Worm (Caenorhabditis elegans): ENCODE data around the gene irld-8.
A peak's percentile ranks its signal among the peaks of the same experiment; 100 is the strongest.

Gene irld-8

ce11 chrIV:8133536-8133935 lies 18.0 kb downstream of the irld-8 start, which contains the start of gene sph-1 (continued):
- TF ChIP-seq let-607 (tag; optimal IDR thresholded peaks at IDR 0.05) = no peak
- TF ChIP-seq lin-26 (GFP tag; IDR thresholded peaks at IDR 0.05) = 0 out of 2 replicates have a peak, but pooled peaks have one; percentile 15
- no peak for TF ChIP-seq pha-4 (tag; optimal IDR thresholded peaks at IDR 0.05)
- no peak for TF ChIP-seq Y53G8AR.9 (GFP tag; conservative IDR thresholded peaks at IDR 0.05)
- TF ChIP-seq sea-2 (GFP tag; IDR thresholded peaks at IDR 0.05) = no peak

DNA sequence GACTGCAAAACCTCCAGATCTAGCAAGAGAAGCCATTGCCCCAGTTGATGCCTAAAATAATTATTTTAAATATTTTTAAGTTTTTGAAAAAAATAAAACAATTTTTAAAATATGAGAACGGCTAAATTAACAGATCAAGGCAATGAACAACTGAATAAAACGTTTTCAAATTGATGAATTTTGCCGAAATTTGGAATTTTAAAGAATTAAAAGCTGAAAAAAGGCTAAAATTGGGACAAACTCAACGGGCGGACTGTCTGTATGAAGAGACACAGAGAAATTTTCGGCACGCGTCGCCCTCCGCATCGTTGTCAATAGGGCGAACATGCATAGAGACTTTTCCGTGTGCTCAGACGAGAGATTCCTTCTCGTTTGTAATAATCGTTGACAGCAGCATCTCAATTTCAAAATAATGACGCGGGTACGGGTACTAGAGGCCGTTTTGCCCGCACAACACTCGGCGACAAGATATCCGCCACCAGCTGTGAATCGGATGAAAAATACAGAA lies 20.5 kb downstream of the irld-8 start, which contains the start of the genes isp-1 and islo-1:
TSS of gene isp-1 (minus strand) at position 51 of the 508 bp plus-strand sequence.
TSS of gene islo-1 (plus strand) at position 385 of the 508 bp plus-strand sequence.
- TF ChIP-seq nhr-179 (tag; optimal IDR thresholded peaks at IDR 0.05) (no peak), snpc-4 (GFP tag; optimal IDR thresholded peaks at IDR 0.05) (no peak), snpc-4 (tag; optimal IDR thresholded peaks at IDR 0.05) (peak in 2 of 4 experiments; percentile 46 to 53), Y56A3A.18 (GFP tag; IDR thresholded peaks at IDR 0.05) (no peak), ZK185.1 (tag; optimal IDR thresholded peaks at IDR 0.05; ENCODE audit: poor library complexity, severe bottlenecking) (no peak), xnd-1 (tag; optimal IDR thresholded peaks at IDR 0.05) (no peak), F33H1.4 (GFP tag; IDR thresholded peaks at IDR 0.05) (peak; percentile 13; the same call in 1 of the 2 replicates), lin-54 (GFP tag; optimal IDR thresholded peaks at IDR 0.05) (no peak), nhr-27 (tag; optimal IDR thresholded peaks at IDR 0.05) (no peak), D2030.7 (GFP tag; IDR thresholded peaks at IDR 0.05) (peak; percentile 33; the same call in 1 of the 2 replicates), attf-5 (GFP tag; optimal IDR thresholded peaks at IDR 0.05) (peak; percentile 82), hlh-12 (tag; optimal IDR thresholded peaks at IDR 0.05) (no peak), B0035.1 (tag; optimal IDR thresholded peaks at IDR 0.05) (no peak), hmg-1.2 (GFP tag; IDR thresholded peaks at IDR 0.05) (peak; percentile 38; the same call in 1 of the 2 replicates), aptf-3 (GFP tag; IDR thresholded peaks at IDR 0.05) (no peak), let-526 (GFP tag; IDR thresholded peaks at IDR 0.05) (no peak), Y53G8AR.9 (GFP tag; conservative IDR thresholded peaks at IDR 0.05) (no peak), K11D2.4 (GFP tag; IDR thresholded peaks at IDR 0.05) (no peak), snpc-1.3 (tag; optimal IDR thresholded peaks at IDR 0.05; ENCODE audit: insufficient read depth) (no peak), F57A8.1 (GFP tag; optimal IDR thresholded peaks at IDR 0.05) (no peak), ztf-22 (GFP tag; optimal IDR thresholded peaks at IDR 0.05) (no peak), Y67H2A.10 (GFP tag; conservative IDR thresholded peaks at IDR 0.05) (no peak), die-1 (tag; optimal IDR thresholded peaks at IDR 0.05) (no peak), nfyb-1 (GFP tag; IDR thresholded peaks at IDR 0.05) (no peak), mes-4 (tag; optimal IDR thresholded peaks at IDR 0.05) (no peak), Y95B8A.8 (GFP tag; IDR thresholded peaks at IDR 0.05) (no peak), madf-6 (GFP tag; IDR thresholded peaks at IDR 0.05) (0 out of 2 replicates have a peak, but pooled peaks have one; percentile 19), pbrm-1 (GFP tag; IDR thresholded peaks at IDR 0.05) (no peak), ztf-6 (GFP tag; IDR thresholded peaks at IDR 0.05) (no peak), F39B2.1 (GFP tag; IDR thresholded peaks at IDR 0.05) (no peak), F10E7.11 (tag; optimal IDR thresholded peaks at IDR 0.05) (no peak), nhr-80 (tag; optimal IDR thresholded peaks at IDR 0.05) (peak; percentile 57), aptf-2 (GFP tag; conservative IDR thresholded peaks at IDR 0.05) (no peak), Y53F4B.3 (GFP tag; IDR thresholded peaks at IDR 0.05) (no peak), dox-1 (GFP tag; IDR thresholded peaks at IDR 0.05) (peak; percentile 45; the same call in 1 of the 2 replicates), ets-4 (GFP tag; optimal IDR thresholded peaks at IDR 0.05) (no peak), lir-1 (GFP tag; conservative IDR thresholded peaks at IDR 0.05) (no peak), atf-7 (tag; optimal IDR thresholded peaks at IDR 0.05) (no peak), lin-40 (tag; optimal IDR thresholded peaks at IDR 0.05) (no peak), fkh-3 (tag; optimal IDR thresholded peaks at IDR 0.05) (no peak), dpl-1 (GFP tag; optimal IDR thresholded peaks at IDR 0.05) (peak; percentile 33), ama-1 (optimal IDR thresholded peaks at IDR 0.05) (no peak), ama-1 (GFP tag; optimal IDR thresholded peaks at IDR 0.05) (no peak)
